Worm (Caenorhabditis elegans) whole organism, early embryonic: Measurements from ENCODE around the gene W10C6.2.

Experiments
- B0310.2 ChIP-seq: sonication (generic microtip); optimal IDR thresholded peaks from 2 replicates; lab custom pipeline; 2016; ENCODE audit warnings: mild to moderate bottlenecking, missing genetic modification characterization, missing compliant biosample characterization
- aly-1 ChIP-seq: sonication (generic microtip); optimal IDR thresholded peaks from 2 replicates; lab custom pipeline; 2016; ENCODE audit warnings: missing genetic modification characterization, missing compliant biosample characterization
- ama-1 ChIP-seq: fragments of 150-350 bp; optimal IDR thresholded peaks from 2 replicates; lab custom pipeline; 2014
- ceh-13 ChIP-seq: fragments of 200-800 bp; sonication (Bioruptor generic); optimal IDR thresholded peaks from 2 replicates; lab custom pipeline; 2018; ENCODE audit warnings: mild to moderate bottlenecking, missing genetic modification characterization, missing compliant biosample characterization
- ceh-36 ChIP-seq: sonication (generic microtip); optimal IDR thresholded peaks from 2 replicates; lab custom pipeline; 2016; ENCODE audit warnings: missing genetic modification characterization, inconsistent platforms, missing compliant biosample characterization
- hmbx-1 ChIP-seq: sonication (generic microtip); optimal IDR thresholded peaks from 2 replicates; lab custom pipeline; 2016; ENCODE audit warnings: mild to moderate bottlenecking, missing genetic modification characterization, missing compliant biosample characterization
- hmg-4 ChIP-seq: fragments of 200-800 bp; sonication (Bioruptor generic); optimal IDR thresholded peaks from 2 replicates; lab custom pipeline; 2018; ENCODE audit warnings: mild to moderate bottlenecking, missing genetic modification characterization, missing compliant biosample characterization
- hnd-1 ChIP-seq: sonication (generic microtip); optimal IDR thresholded peaks from 2 replicates; lab custom pipeline; 2016; ENCODE audit warnings: missing genetic modification characterization, missing compliant biosample characterization
- pes-1 ChIP-seq: fragments of 200-800 bp; sonication (Bioruptor generic); IDR thresholded peaks from 2 replicates; pipeline ENCODE4 v1.3.6; 2022; ENCODE audit warnings: missing genetic modification reagents, missing genetic modification characterization, missing compliant biosample characterization
- scrt-1 ChIP-seq: fragments of 200-800 bp; sonication (Bioruptor generic); IDR thresholded peaks from 2 replicates; pipeline ENCODE4 v1.3.6; 2022; ENCODE audit warnings: missing genetic modification characterization, missing compliant biosample characterization
- tbx-11 ChIP-seq: fragments of 200-800 bp; sonication (Bioruptor generic); IDR thresholded peaks from 2 replicates; pipeline ENCODE4 v1.3.6; 2022; ENCODE audit warnings: missing genetic modification characterization, missing compliant biosample characterization
- tbx-37 ChIP-seq: fragments of 200-800 bp; sonication (Bioruptor generic); conservative IDR thresholded peaks from 2 replicates; pipeline ENCODE4 v1.3.6; 2022; ENCODE audit warnings: missing genetic modification reagents, missing genetic modification characterization, missing compliant biosample characterization
- tra-4 ChIP-seq: sonication (generic microtip); optimal IDR thresholded peaks from 2 replicates; lab custom pipeline; 2017; ENCODE audit warnings: missing genetic modification characterization, missing compliant biosample characterization

ce11 chrII:11132542-11132941, 10.8 kb upstream of the W10C6.2 start, which contains the start of gene F40F8.11:
- TF ChIP-seq ama-1 (lab: Kevin White, UChicago) (no peak), aly-1 (tag; lab: Kevin White, UChicago) (no peak), hnd-1 (tag; lab: Kevin White, UChicago) (no peak), pes-1 (no peak), ceh-36 (tag; lab: Kevin White, UChicago) (no peak), hmbx-1 (tag; lab: Kevin White, UChicago) (no peak), tra-4 (tag; lab: Kevin White, UChicago) (no peak), scrt-1 (GFP tag; lab: Robert Waterston, UW) (no peak), tbx-11 (GFP tag; lab: Robert Waterston, UW) (no peak), hmg-4 (GFP tag; lab: Kevin White, UChicago) (no peak), B0310.2 (no peak), tbx-37 (GFP tag; lab: Robert Waterston, UW) (no peak), ceh-13 (no peak)
